Worm (Caenorhabditis elegans): ENCODE data around the gene T21E8.7.

DNA sequence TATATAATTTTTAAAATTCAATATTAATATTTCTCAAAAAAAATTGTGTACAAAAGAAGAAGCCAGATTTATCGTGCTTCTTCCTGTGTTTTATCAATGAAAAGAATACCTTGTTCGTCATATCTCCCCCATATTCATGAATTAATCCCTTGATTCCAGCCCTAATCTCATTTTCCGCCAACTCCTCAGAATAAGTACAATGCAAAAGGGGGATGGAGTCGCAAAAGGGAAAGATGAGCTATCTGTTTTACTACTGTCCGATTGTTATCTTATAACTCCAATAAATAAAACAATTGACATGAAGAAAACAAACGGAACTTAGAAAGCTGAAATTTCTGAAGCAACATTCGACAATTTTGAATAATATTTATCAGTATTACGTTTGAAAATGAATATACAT lies 45.7 kb upstream of the T21E8.7 start:
- TF ChIP-seq ama-1 (optimal IDR thresholded peaks at IDR 0.05) = no peak
- TF ChIP-seq tbx-11 (GFP tag; IDR thresholded peaks at IDR 0.05) = no peak
- TF ChIP-seq flt-1 (GFP tag; IDR thresholded peaks at IDR 0.05) = no peak
- TF ChIP-seq hmg-4 (GFP tag; optimal IDR thresholded peaks at IDR 0.05) = no peak

All from whole organism, early embryonic.